Worm (Caenorhabditis elegans) whole organism, L3 larva: ENCODE data around the gene lgc-10.

Source experiments
- ama-1 ChIP-seq: fragments of 150-350 bp; optimal IDR thresholded peaks from 2 replicates; lab custom pipeline; 2018
- nhr-76 ChIP-seq: fragments of 150-350 bp; sonication (generic microtip); optimal IDR thresholded peaks from 5 replicates; lab custom pipeline; 2014; ENCODE audit warnings: missing biosample characterization, missing genetic modification characterization

DNA sequence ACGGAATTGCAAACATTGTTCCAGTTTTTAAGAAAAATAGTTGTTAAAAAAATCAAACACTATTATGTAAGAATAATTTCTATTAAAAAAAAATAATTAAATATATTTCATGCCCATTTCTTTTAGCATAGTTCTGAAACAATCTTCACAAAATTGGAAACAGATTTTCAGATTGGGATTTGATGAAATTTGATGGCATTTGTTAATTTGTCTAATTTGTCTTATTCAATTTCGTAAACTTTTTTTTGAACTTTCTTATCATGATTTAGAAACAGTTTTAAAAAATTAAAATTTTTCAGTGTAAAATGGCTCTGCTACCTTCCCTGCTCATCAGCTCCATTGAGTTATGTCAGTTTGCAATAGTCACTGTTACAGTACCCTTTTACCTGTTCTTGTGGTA is 52.5 kb downstream of the lgc-10 start, which contains the start of gene srv-13:
- TF ChIP-seq ama-1 (lab: Kevin White, UChicago) (no peak), nhr-76 (no peak)
